Fruit fly (Drosophila melanogaster) Kc167 (cell line): ENCODE results near the gene CG8159.

Experiments
- Myc ChIP-seq: fragments of >200 bp; optimal IDR thresholded peaks from 2 replicates; lab custom pipeline; 2017; ENCODE audit warnings: missing external identifiers
- Sin3A ChIP-seq: fragments of >200 bp; optimal IDR thresholded peaks from 2 replicates; lab custom pipeline; 2018; ENCODE audit warnings: missing external identifiers
- h ChIP-seq: fragments of >200 bp; optimal IDR thresholded peaks from 3 replicates; lab custom pipeline; 2018; ENCODE audit warnings: missing external identifiers
- insv ChIP-seq: fragments of >200 bp; optimal IDR thresholded peaks from 3 replicates; lab custom pipeline; 2018; ENCODE audit warnings: missing external identifiers
- psq ChIP-seq: fragments of >200 bp; optimal IDR thresholded peaks from 2 replicates; lab custom pipeline; 2017; ENCODE audit warnings: missing external identifiers
- ttk ChIP-seq: sonication (Bioruptor generic); optimal IDR thresholded peaks from 2 replicates; lab custom pipeline; 2017; ENCODE audit warnings: missing external identifiers

The CG8159 gene

DNA sequence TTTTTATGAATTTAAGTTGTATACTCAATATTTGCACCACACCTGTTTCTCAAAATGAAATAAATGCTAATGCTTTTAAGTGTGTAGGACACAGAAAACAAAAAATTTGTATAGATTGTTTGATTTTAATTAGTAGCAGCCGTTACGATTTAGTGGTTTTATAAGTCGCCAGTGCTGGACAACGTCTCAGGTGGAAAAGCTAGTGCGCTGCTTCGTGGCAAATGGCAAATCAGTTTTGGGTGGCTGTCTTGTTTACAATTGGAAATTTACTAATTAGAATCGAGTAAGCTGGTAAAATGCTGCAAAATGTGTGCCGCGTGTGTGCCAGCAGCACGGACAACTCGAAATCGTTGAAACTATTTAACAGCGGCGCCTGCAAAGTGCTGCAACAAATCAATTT is at the start of gene CG8159:
Gene CG8159 (plus strand): TSS at position 223 of the 400 bp plus-strand sequence.
- TF ChIP-seq ttk = no peak
- TF ChIP-seq Myc (lab: Kevin White, UChicago) = no peak
- TF ChIP-seq psq (lab: Kevin White, UChicago) = no peak
- no peak for TF ChIP-seq Sin3A
- no peak for TF ChIP-seq insv (lab: Kevin White, UChicago)
- TF ChIP-seq h (lab: Kevin White, UChicago) = no peak

DNA sequence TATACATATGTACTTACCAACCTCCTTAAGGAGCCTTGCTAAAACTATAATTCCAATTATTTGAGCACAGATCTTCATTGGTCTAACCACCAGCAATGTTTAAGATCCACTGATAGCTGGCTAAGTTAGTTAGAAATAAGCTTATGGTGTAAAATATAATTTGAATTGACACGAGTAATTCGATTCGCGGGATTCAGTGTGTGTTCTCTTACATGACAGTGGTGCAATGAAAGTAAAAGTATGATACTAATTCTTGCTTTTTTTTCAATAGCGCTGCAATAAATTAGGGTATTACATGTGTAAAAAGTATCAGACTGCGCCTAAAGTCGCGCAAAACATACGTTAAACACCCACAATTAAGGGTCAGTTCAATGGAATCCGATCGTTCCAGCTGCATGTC is 46.7 kb upstream of the CG8159 start, which contains the start of gene CG33325:
Gene CG33325 (minus strand): TSS at position 101 of the 400 bp plus-strand sequence.
- no peak for TF ChIP-seq insv (lab: Kevin White, UChicago)
- TF ChIP-seq Myc (lab: Kevin White, UChicago) = no peak
- TF ChIP-seq ttk = no peak
- no peak for TF ChIP-seq Sin3A
- no peak for TF ChIP-seq h (lab: Kevin White, UChicago)
- no peak for TF ChIP-seq psq (lab: Kevin White, UChicago)

dm6 chr3R:8680611-8681010 is 46.0 kb upstream of the CG8159 start:
- TF ChIP-seq psq (lab: Kevin White, UChicago) (no peak), h (lab: Kevin White, UChicago) (no peak), insv (lab: Kevin White, UChicago) (no peak), Myc (lab: Kevin White, UChicago) (no peak), ttk (no peak), Sin3A (no peak)

DNA sequence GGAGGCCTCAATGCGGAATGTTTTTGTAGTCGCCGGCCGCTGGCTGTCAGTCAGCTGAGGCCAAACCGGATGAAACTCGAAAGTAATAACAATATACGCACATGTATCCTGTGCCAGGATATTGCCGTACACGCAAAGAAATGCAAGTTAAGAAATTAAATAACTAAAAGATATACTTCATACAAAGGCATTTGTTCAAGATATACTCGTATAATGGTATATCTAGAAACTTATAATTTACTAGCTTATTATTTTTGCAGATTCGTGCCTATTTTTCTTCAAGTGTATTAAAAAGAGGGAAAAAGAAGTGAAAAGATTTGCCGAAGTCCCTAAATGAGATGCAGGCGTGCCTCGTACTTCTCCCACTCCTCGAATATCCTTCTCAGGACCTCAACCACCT is 43.4 kb upstream of the CG8159 start:
- TF ChIP-seq insv (lab: Kevin White, UChicago) (no peak), psq (lab: Kevin White, UChicago) (no peak), h (lab: Kevin White, UChicago) (no peak), Sin3A (no peak), ttk (no peak), Myc (lab: Kevin White, UChicago) (no peak)

DNA sequence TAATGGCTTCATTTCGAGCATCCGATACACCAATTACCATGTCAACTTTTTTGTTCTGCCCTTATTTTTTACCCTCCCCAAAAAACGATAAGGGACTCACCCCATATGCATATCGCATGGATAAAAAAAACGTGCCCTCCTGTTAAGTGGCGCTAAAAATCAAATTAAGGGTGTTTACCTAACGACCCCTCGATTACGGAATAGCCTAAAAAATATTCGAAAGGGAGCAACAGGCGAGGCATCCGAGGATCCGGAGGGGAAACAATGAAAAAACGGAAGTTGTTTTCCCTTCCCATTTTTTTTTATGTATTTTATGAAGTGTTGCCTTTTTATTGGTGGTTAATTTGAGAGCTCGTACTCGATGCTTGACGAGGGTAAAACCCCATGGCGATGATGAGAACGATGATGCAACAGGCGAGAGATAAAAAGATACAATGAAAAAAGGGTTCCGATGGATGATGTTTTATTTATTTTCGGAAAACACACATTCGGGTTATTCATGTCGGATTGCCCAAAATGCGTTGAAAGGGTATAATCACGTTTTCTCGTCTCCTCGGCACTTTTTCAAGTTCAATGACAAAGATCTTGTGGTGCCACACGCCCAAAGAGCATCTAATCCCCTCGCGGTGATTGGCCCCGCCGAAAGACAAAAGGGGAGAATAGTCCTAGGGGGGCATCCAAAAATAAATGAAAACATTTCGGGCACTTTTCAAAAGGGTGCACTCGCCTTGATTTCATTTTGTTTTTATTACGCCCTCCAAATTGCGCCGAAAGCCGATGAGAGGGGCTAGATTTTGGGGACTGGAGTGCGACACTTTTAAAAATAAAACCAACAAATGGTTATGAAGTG is 42.1 kb upstream of the CG8159 start, which contains the start of gene CG44227:
Gene CG44227 (minus strand): TSS at position 849 of the 850 bp plus-strand sequence.
- no peak for TF ChIP-seq h (lab: Kevin White, UChicago)
- TF ChIP-seq insv (lab: Kevin White, UChicago) = no peak
- no peak for TF ChIP-seq psq (lab: Kevin White, UChicago)
- TF ChIP-seq Myc (lab: Kevin White, UChicago) = no peak
- TF ChIP-seq ttk = no peak
- TF ChIP-seq Sin3A = no peak

DNA sequence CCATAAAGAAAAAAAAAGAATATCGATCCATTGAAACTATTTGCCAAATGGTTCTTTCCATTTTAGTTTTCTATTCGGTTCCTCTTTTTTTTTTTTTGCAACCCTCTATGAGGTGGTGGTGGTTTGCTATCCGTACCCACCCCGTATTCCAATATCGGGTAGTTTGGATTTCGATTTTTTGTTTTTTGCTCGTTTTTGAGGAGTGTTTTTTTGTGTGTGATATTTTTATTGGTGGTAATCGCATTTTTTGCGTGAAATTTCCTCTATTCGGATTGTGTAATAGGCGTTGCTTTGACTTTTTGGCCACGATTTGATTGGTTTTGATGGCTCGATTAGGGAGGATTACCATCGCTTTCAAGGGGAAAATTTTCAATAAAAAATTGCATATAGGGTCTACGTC is 40.2 kb upstream of the CG8159 start:
- TF ChIP-seq insv (lab: Kevin White, UChicago) = no peak
- no peak for TF ChIP-seq psq (lab: Kevin White, UChicago)
- TF ChIP-seq Sin3A = no peak
- no peak for TF ChIP-seq ttk
- TF ChIP-seq Myc (lab: Kevin White, UChicago) = no peak
- no peak for TF ChIP-seq h (lab: Kevin White, UChicago)

DNA sequence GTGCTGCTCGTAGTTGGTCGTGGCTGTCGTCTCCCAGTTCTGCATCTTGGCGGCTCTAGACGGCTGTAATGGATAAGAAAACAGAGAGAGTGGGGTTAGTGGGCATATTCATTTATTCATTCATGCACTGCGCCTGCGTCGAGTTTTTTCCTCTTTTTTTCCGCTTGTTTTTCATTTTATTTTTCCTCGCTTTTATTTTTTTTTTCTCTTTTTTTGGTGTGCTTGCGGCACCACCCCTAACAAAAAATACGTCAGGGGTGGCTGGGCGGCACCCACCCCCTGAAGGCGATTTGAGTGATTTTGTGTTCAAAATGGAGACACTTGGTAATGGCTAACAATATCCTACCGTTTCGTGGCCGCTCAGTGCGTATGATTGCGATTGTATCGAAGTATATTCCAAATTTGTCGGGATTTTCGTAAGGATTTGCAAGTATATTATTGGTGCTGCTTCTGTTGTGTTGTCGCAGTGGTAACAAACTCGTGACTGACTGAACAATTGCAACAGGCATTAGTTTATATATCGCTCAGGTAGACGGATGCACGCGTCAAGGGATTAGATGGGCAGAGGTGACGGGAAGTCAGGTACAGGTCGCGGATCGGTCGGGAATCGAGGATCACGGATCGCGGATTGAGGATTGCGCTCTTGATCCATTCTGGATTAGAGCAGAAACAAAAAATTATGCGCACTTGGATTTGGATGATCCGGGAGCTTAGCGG is 32.4 kb upstream of the CG8159 start:
- TF ChIP-seq h (lab: Kevin White, UChicago) = no peak
- TF ChIP-seq Sin3A = no peak
- TF ChIP-seq psq (lab: Kevin White, UChicago) = no peak
- TF ChIP-seq ttk = no peak
- no peak for TF ChIP-seq Myc (lab: Kevin White, UChicago)
- TF ChIP-seq insv (lab: Kevin White, UChicago) = no peak

- TF ChIP-seq ttk = no peak
- TF ChIP-seq psq (lab: Kevin White, UChicago) = no peak
- TF ChIP-seq Sin3A = no peak
- TF ChIP-seq insv (lab: Kevin White, UChicago) = no peak
- TF ChIP-seq h (lab: Kevin White, UChicago) = no peak
- no peak for TF ChIP-seq Myc (lab: Kevin White, UChicago)
Observed at dm6 chr3R:8697772-8698259, 28.8 kb upstream of the CG8159 start, which contains the start of gene hb. hb (minus strand) TSS chr3R:8697822.

DNA sequence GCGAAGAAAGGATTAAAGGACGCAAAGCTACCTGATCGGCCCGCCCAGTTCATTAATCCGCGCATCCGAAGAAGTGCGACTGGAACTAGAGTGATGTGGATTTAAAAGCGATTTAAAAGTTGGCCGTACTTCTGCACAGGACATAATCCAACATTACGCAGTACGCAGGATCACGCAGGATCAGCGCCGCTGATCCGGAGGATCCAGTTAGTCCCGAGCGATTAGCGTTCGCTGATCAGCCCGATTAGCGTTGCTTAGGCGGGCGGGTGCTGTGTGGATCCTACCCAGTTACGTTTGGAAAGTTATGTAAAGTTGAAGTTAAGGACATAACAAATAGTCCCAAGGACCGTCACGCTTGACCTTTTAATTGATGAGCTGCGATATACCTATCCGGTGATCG is 27.4 kb upstream of the CG8159 start:
- TF ChIP-seq Myc (lab: Kevin White, UChicago) (no peak), ttk (no peak), h (lab: Kevin White, UChicago) (no peak), insv (lab: Kevin White, UChicago) (no peak), Sin3A (no peak), psq (lab: Kevin White, UChicago) (no peak)

- TF ChIP-seq ttk (no peak), Myc (lab: Kevin White, UChicago) (no peak), insv (lab: Kevin White, UChicago) (no peak), h (lab: Kevin White, UChicago) (no peak)
Observed at dm6 chr3R:8700660-8701059, 26.0 kb upstream of the CG8159 start.

dm6 chr3R:8701197-8701596 is 25.5 kb upstream of the CG8159 start:
- no peak for TF ChIP-seq Sin3A
- no peak for TF ChIP-seq h (lab: Kevin White, UChicago)
- TF ChIP-seq psq (lab: Kevin White, UChicago) = no peak
- TF ChIP-seq Myc (lab: Kevin White, UChicago) = no peak
- TF ChIP-seq ttk = no peak
- TF ChIP-seq insv (lab: Kevin White, UChicago) = no peak

DNA sequence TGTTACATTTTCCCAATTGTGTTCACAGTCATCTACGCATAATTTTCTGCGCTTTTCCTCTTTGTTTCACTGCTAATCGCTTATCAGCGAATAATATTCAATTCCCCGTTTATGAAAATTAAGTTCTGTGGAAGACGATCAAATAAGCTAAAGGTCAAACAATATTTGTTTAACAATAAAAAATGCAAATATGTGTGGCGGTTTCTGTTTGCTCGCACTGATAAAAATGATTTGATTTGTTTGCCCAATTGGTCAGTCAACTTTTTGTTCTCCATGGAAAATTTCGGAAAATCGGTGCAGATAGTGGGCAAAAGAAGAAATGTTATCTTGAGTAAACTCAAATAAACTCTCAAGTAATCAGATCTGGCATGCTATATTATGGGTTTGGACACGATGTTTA is 22.0 kb upstream of the CG8159 start:
- TF ChIP-seq insv (lab: Kevin White, UChicago) = no peak
- TF ChIP-seq psq (lab: Kevin White, UChicago) = no peak
- no peak for TF ChIP-seq Sin3A
- TF ChIP-seq Myc (lab: Kevin White, UChicago) = no peak
- no peak for TF ChIP-seq h (lab: Kevin White, UChicago)
- TF ChIP-seq ttk = no peak
